Worm (Caenorhabditis elegans) whole organism, young adult: ENCODE measurements around the gene Y6E2A.5.
"Not testable (repeated sequence)": the region's sequence is repeated elsewhere in the genome, so short reads cannot be mapped to it uniquely, and the experiment has no call there.

ENCODE experiments used
- B0019.2 ChIP-seq: fragments of 200-800 bp; sonication (Bioruptor generic); conservative IDR thresholded peaks from 2 replicates; pipeline ENCODE4 v1.3.6; 2022; ENCODE audit warnings: missing genetic modification reagents, missing genetic modification characterization, missing compliant biosample characterization
- B0261.1 ChIP-seq: sonication (generic microtip); optimal IDR thresholded peaks from 2 replicates; lab custom pipeline; 2016; ENCODE audit warnings: mild to moderate bottlenecking, missing genetic modification characterization, moderate library complexity, missing compliant biosample characterization
- B0336.3 ChIP-seq: fragments of 200-800 bp; sonication (Bioruptor generic); IDR thresholded peaks from 2 replicates; pipeline ENCODE4 v1.3.6; 2022; ENCODE audit warnings: missing genetic modification characterization, missing compliant biosample characterization
- C17E4.6 ChIP-seq: fragments of 200-800 bp; sonication (Bioruptor generic); IDR thresholded peaks from 2 replicates; pipeline ENCODE4 v1.3.6; 2022; ENCODE audit warnings: missing genetic modification reagents, missing genetic modification characterization, missing compliant biosample characterization
- D2030.7 ChIP-seq: fragments of 200-800 bp; sonication (Bioruptor generic); IDR thresholded peaks from 2 replicates; pipeline ENCODE4 v1.3.6; 2022; ENCODE audit warnings: missing genetic modification reagents, missing genetic modification characterization, missing compliant biosample characterization
- F33H1.4 ChIP-seq: fragments of 200-800 bp; sonication (Bioruptor generic); IDR thresholded peaks from 2 replicates; pipeline ENCODE4 v1.3.6; 2022; ENCODE audit warnings: missing genetic modification reagents, missing genetic modification characterization, missing compliant biosample characterization
- F37B4.10 ChIP-seq: fragments of 200-800 bp; sonication (Bioruptor generic); IDR thresholded peaks from 2 replicates; pipeline ENCODE4 v1.3.6; 2022; ENCODE audit warnings: missing genetic modification characterization, missing compliant biosample characterization
- F39B2.1 ChIP-seq: fragments of 200-800 bp; sonication (Bioruptor generic); IDR thresholded peaks from 2 replicates; pipeline ENCODE4 v1.3.6; 2022; ENCODE audit warnings: missing genetic modification reagents, missing genetic modification characterization, missing compliant biosample characterization
- Y53G8AR.9 ChIP-seq: fragments of 200-800 bp; sonication (Bioruptor generic); conservative IDR thresholded peaks from 2 replicates; pipeline ENCODE4 v1.3.6; 2022; ENCODE audit warnings: missing genetic modification reagents, missing genetic modification characterization, missing compliant biosample characterization
- akir-1 ChIP-seq: fragments of 200-800 bp; sonication (Bioruptor generic); optimal IDR thresholded peaks from 2 replicates; lab custom pipeline; 2018; ENCODE audit warnings: mild to moderate bottlenecking, missing genetic modification characterization, moderate library complexity, missing compliant biosample characterization
- aptf-3 ChIP-seq: fragments of 200-800 bp; sonication (Bioruptor generic); IDR thresholded peaks from 2 replicates; pipeline ENCODE4 v1.3.6; 2022; ENCODE audit warnings: missing genetic modification characterization, missing compliant biosample characterization
- attf-3 ChIP-seq: fragments of 200-800 bp; sonication (Bioruptor generic); conservative IDR thresholded peaks from 2 replicates; pipeline ENCODE4 v1.3.6; 2022; ENCODE audit warnings: missing genetic modification reagents, missing genetic modification characterization, missing compliant biosample characterization
- bed-1 ChIP-seq: fragments of 200-800 bp; sonication (Bioruptor generic); IDR thresholded peaks from 2 replicates; pipeline ENCODE4 v1.3.6; 2022; ENCODE audit warnings: missing genetic modification reagents, missing genetic modification characterization, missing compliant biosample characterization
- cebp-1 ChIP-seq, 2 experiments: fragments of 200-800 bp in 1 of 2; sonication (Bioruptor generic) in 1 of 2; sonication (generic microtip) in 1 of 2; IDR thresholded peaks in 1 of 2; optimal IDR thresholded peaks in 1 of 2; 2 replicates each; pipeline versions ENCODE4 v1.3.6 to Lab custom; 2017 to 2022; ENCODE audit warnings: missing compliant biosample characterization in 2 of 2, missing genetic modification characterization in 2 of 2, mild to moderate bottlenecking in 1 of 2, missing genetic modification reagents in 1 of 2, moderate library complexity in 1 of 2
- cebp-2 ChIP-seq: fragments of 200-800 bp; sonication (Bioruptor generic); IDR thresholded peaks from 2 replicates; pipeline ENCODE4 v1.3.6; 2022; ENCODE audit warnings: missing genetic modification characterization, missing compliant biosample characterization
- ceh-100 ChIP-seq: fragments of 200-800 bp; sonication (Bioruptor generic); IDR thresholded peaks from 2 replicates; pipeline ENCODE4 v1.3.6; 2022; ENCODE audit warnings: missing genetic modification reagents, missing genetic modification characterization, missing compliant biosample characterization
- ceh-40 ChIP-seq: fragments of 200-800 bp; sonication (Bioruptor generic); IDR thresholded peaks from 2 replicates; pipeline ENCODE4 v1.3.6; 2022; ENCODE audit warnings: missing genetic modification characterization, missing compliant biosample characterization
- ceh-58 ChIP-seq: fragments of 200-800 bp; sonication (Bioruptor generic); IDR thresholded peaks from 2 replicates; pipeline ENCODE4 v1.3.6; 2022; ENCODE audit warnings: missing genetic modification characterization, missing compliant biosample characterization
- ceh-91 ChIP-seq: fragments of 200-800 bp; sonication (Bioruptor generic); IDR thresholded peaks from 2 replicates; pipeline ENCODE4 v1.3.6; 2022; ENCODE audit warnings: missing genetic modification reagents, missing genetic modification characterization, missing compliant biosample characterization
- die-1 ChIP-seq: sonication (generic microtip); optimal IDR thresholded peaks from 2 replicates; lab custom pipeline; 2016; ENCODE audit warnings: missing genotype, mild to moderate bottlenecking, missing genetic modification characterization, missing compliant biosample characterization
- dox-1 ChIP-seq: fragments of 200-800 bp; sonication (Bioruptor generic); IDR thresholded peaks from 2 replicates; pipeline ENCODE4 v1.3.6; 2022; ENCODE audit warnings: missing genetic modification reagents, missing genetic modification characterization, missing compliant biosample characterization
- efl-1 ChIP-seq: fragments of 150-350 bp; optimal IDR thresholded peaks from 2 replicates; lab custom pipeline; 2014; ENCODE audit warnings: missing biosample characterization, missing genetic modification reagents, missing genetic modification characterization
- egl-18 ChIP-seq: fragments of 200-800 bp; sonication (Bioruptor generic); IDR thresholded peaks from 2 replicates; pipeline ENCODE4 v1.3.6; 2022; ENCODE audit warnings: missing genetic modification reagents, missing genetic modification characterization, missing compliant biosample characterization
- egl-44 ChIP-seq: fragments of 200-800 bp; sonication (Bioruptor generic); IDR thresholded peaks from 2 replicates; pipeline ENCODE4 v1.3.6; 2022; ENCODE audit warnings: missing genetic modification reagents, missing genetic modification characterization, missing compliant biosample characterization
- egrh-3 ChIP-seq: fragments of 200-800 bp; sonication (Bioruptor generic); IDR thresholded peaks from 2 replicates; pipeline ENCODE4 v1.3.6; 2022; ENCODE audit warnings: missing genetic modification reagents, missing genetic modification characterization, missing compliant biosample characterization
- hmg-1.2 ChIP-seq: fragments of 200-800 bp; sonication (Bioruptor generic); IDR thresholded peaks from 2 replicates; pipeline ENCODE4 v1.3.6; 2022; ENCODE audit warnings: missing genetic modification reagents, missing genetic modification characterization, missing compliant biosample characterization
- hrde-1 ChIP-seq: sonication (generic microtip); optimal IDR thresholded peaks from 2 replicates; lab custom pipeline; 2016; ENCODE audit warnings: missing genetic modification characterization, mild to moderate bottlenecking, missing compliant biosample characterization, moderate library complexity, missing genotype, missing genetic modification reagents, borderline replicate concordance
- hsf-1 ChIP-seq: fragments of 200-800 bp; sonication (Bioruptor generic); IDR thresholded peaks from 2 replicates; pipeline ENCODE4 v1.3.6; 2022; ENCODE audit warnings: missing genetic modification reagents, missing genetic modification characterization, missing compliant biosample characterization
- lin-26 ChIP-seq: fragments of 200-800 bp; sonication (Bioruptor generic); IDR thresholded peaks from 2 replicates; pipeline ENCODE4 v1.3.6; 2022; ENCODE audit warnings: missing genetic modification reagents, missing genetic modification characterization, missing compliant biosample characterization
- lin-35 ChIP-seq, 3 experiments: fragments of 150-350 bp in 2 of 3; sonication (generic microtip) in 1 of 3; optimal IDR thresholded peaks; 2 replicates each; lab custom pipeline; 2014 to 2018; ENCODE audit warnings: missing biosample characterization in 3 of 3, missing genetic modification characterization in 3 of 3, missing genetic modification reagents in 3 of 3
- lin-54 ChIP-seq: fragments of 200-800 bp; sonication (Bioruptor generic); optimal IDR thresholded peaks from 2 replicates; lab custom pipeline; 2018; ENCODE audit warnings: mild to moderate bottlenecking, missing genetic modification characterization, missing compliant biosample characterization
- mcd-1 ChIP-seq: fragments of 200-800 bp; sonication (Bioruptor generic); IDR thresholded peaks from 2 replicates; pipeline ENCODE4 v1.3.6; 2022; ENCODE audit warnings: missing genetic modification reagents, missing genetic modification characterization, missing compliant biosample characterization
- nfyb-1 ChIP-seq: fragments of 200-800 bp; sonication (Bioruptor generic); IDR thresholded peaks from 2 replicates; pipeline ENCODE4 v1.3.6; 2022; ENCODE audit warnings: missing genetic modification reagents, missing genetic modification characterization, missing compliant biosample characterization
- nhr-120 ChIP-seq: fragments of 200-800 bp; sonication (Bioruptor generic); IDR thresholded peaks from 2 replicates; pipeline ENCODE4 v1.3.6; 2022; ENCODE audit warnings: missing genetic modification characterization, missing compliant biosample characterization
- nhr-80 ChIP-seq: sonication (generic microtip); optimal IDR thresholded peaks from 2 replicates; lab custom pipeline; 2016; ENCODE audit warnings: missing genetic modification characterization, missing compliant biosample characterization
- nhr-90 ChIP-seq: sonication (generic microtip); optimal IDR thresholded peaks from 2 replicates; lab custom pipeline; 2016; ENCODE audit warnings: missing genotype, mild to moderate bottlenecking, missing genetic modification characterization, missing compliant biosample characterization
- pbrm-1 ChIP-seq: fragments of 200-800 bp; sonication (Bioruptor generic); IDR thresholded peaks from 2 replicates; pipeline ENCODE4 v1.3.6; 2022; ENCODE audit warnings: missing genetic modification reagents, missing genetic modification characterization, missing compliant biosample characterization
- rcor-1 ChIP-seq: fragments of 200-800 bp; sonication (Bioruptor generic); IDR thresholded peaks from 2 replicates; pipeline ENCODE4 v1.3.6; 2022; ENCODE audit warnings: missing genetic modification reagents, missing genetic modification characterization, missing compliant biosample characterization
- sdz-38 ChIP-seq: sonication (generic microtip); optimal IDR thresholded peaks from 2 replicates; lab custom pipeline; 2016; ENCODE audit warnings: missing genotype, missing genetic modification characterization, missing compliant biosample characterization
- somi-1 ChIP-seq: fragments of 200-800 bp; sonication (Bioruptor generic); optimal IDR thresholded peaks from 2 replicates; lab custom pipeline; 2018; ENCODE audit warnings: mild to moderate bottlenecking, missing genetic modification characterization, missing compliant biosample characterization
- tbp1 ChIP-seq: fragments of 200-800 bp; sonication (Bioruptor generic); optimal IDR thresholded peaks from 2 replicates; lab custom pipeline; 2018; ENCODE audit warnings: mild to moderate bottlenecking, missing genetic modification characterization, missing compliant biosample characterization
- tlf-1 ChIP-seq: fragments of 200-800 bp; sonication (Bioruptor generic); optimal IDR thresholded peaks from 2 replicates; lab custom pipeline; 2018; ENCODE audit warnings: mild to moderate bottlenecking, missing genetic modification characterization, missing compliant biosample characterization
- unc-62 ChIP-seq: fragments of 150-350 bp; optimal IDR thresholded peaks from 2 replicates; lab custom pipeline; 2014; ENCODE audit warnings: missing biosample characterization, missing genetic modification reagents, missing genetic modification characterization
- ztf-18 ChIP-seq: sonication (generic microtip); optimal IDR thresholded peaks from 2 replicates; lab custom pipeline; 2016; ENCODE audit warnings: missing genotype, mild to moderate bottlenecking, missing genetic modification characterization, missing compliant biosample characterization
- ztf-25 ChIP-seq: fragments of 200-800 bp; sonication (Bioruptor generic); IDR thresholded peaks from 2 replicates; pipeline ENCODE4 v1.3.6; 2022; ENCODE audit warnings: missing genetic modification reagents, missing genetic modification characterization, missing compliant biosample characterization
- ztf-28 ChIP-seq: fragments of 200-800 bp; sonication (Bioruptor generic); IDR thresholded peaks from 2 replicates; pipeline ENCODE4 v1.3.6; 2022; ENCODE audit warnings: missing genetic modification reagents, missing genetic modification characterization, missing compliant biosample characterization

The Y6E2A.5 gene

ce11 chrV:15718562-15718961, at the start of gene Y6E2A.5:
Gene Y6E2A.5, minus strand, starts transcription at chrV:15718662.
- no peak for TF ChIP-seq dox-1 (GFP tag; lab: Robert Waterston, UW)
- no peak for TF ChIP-seq egl-18 (GFP tag; lab: Robert Waterston, UW)
- no peak for TF ChIP-seq somi-1 (GFP tag; lab: Kevin White, UChicago)
- TF ChIP-seq aptf-3 (GFP tag; lab: Robert Waterston, UW): no peak
- TF ChIP-seq rcor-1 (GFP tag; lab: Robert Waterston, UW): no peak
- no peak for TF ChIP-seq nhr-90
- TF ChIP-seq akir-1 (GFP tag; lab: Kevin White, UChicago): no peak
- TF ChIP-seq unc-62 (GFP tag; lab: Kevin White, UChicago): no peak
- no peak for TF ChIP-seq nhr-80 (tag; lab: Kevin White, UChicago)
- TF ChIP-seq ceh-58 (GFP tag; lab: Robert Waterston, UW): no peak
- TF ChIP-seq lin-35 (GFP tag; optimal IDR thresholded peaks at IDR 0.05; lab: Kevin White, UChicago): no peak
- TF ChIP-seq sdz-38 (tag; lab: Kevin White, UChicago): no peak
- no peak for TF ChIP-seq B0336.3 (GFP tag; lab: Robert Waterston, UW)
- no peak for TF ChIP-seq efl-1 (GFP tag; lab: Kevin White, UChicago)
- TF ChIP-seq tlf-1 (GFP tag; lab: Kevin White, UChicago): no peak
- TF ChIP-seq, all 124 proteins: peak for 0

- 0 out of 2 replicates have a peak, but pooled peaks have one; percentile 19 for TF ChIP-seq ceh-91 (GFP tag; lab: Robert Waterston, UW)
- peak; percentile 69 for TF ChIP-seq hsf-1 (GFP tag; lab: Robert Waterston, UW)
- peak; percentile 74 for TF ChIP-seq ceh-100 (GFP tag; lab: Robert Waterston, UW)
- 0 out of 2 replicates have a peak, but pooled peaks have one; percentile 35 for TF ChIP-seq attf-3 (GFP tag; lab: Robert Waterston, UW)
- peak; percentile 94; the same call in 1 of the 2 replicates for TF ChIP-seq cebp-2 (GFP tag; lab: Robert Waterston, UW)
- TF ChIP-seq C17E4.6: peak; percentile 84
- peak; percentile 86; the same call in 1 of the 2 replicates for TF ChIP-seq nhr-120 (GFP tag; lab: Robert Waterston, UW)
- TF ChIP-seq lin-26 (GFP tag; lab: Robert Waterston, UW): peak; percentile 99
- peak; percentile 79 for TF ChIP-seq mcd-1 (GFP tag; lab: Robert Waterston, UW)
- TF ChIP-seq nfyb-1: peak; percentile 87
- peak; percentile 74 for TF ChIP-seq F39B2.1 (GFP tag; lab: Robert Waterston, UW)
- TF ChIP-seq F37B4.10 (GFP tag; lab: Robert Waterston, UW): peak; percentile 89; the same call in 1 of the 2 replicates
- peak; percentile 72; the same call in 1 of the 2 replicates for TF ChIP-seq ztf-25 (GFP tag; lab: Robert Waterston, UW)
- TF ChIP-seq B0261.1 (tag; lab: Kevin White, UChicago): peak; percentile 60
- peak; percentile 59 for TF ChIP-seq cebp-1 (GFP tag; IDR thresholded peaks at IDR 0.05; lab: Robert Waterston, UW)
- TF ChIP-seq cebp-1 (tag; optimal IDR thresholded peaks at IDR 0.05; lab: Kevin White, UChicago): not testable (repeated sequence)
- peak; percentile 80 for TF ChIP-seq ztf-18
- TF ChIP-seq Y53G8AR.9: peak; percentile 84
- peak; percentile 95; the same call in 1 of the 2 replicates for TF ChIP-seq aptf-3 (GFP tag; lab: Robert Waterston, UW)
- peak; percentile 84; the same call in 1 of the 2 replicates for TF ChIP-seq bed-1 (GFP tag; lab: Robert Waterston, UW)
- TF ChIP-seq tbp1 (GFP tag; lab: Kevin White, UChicago): peak; percentile 82
- peak; percentile 95 for TF ChIP-seq egl-44 (GFP tag; lab: Robert Waterston, UW)
- peak; percentile 89 for TF ChIP-seq D2030.7 (GFP tag; lab: Robert Waterston, UW)
- peak; percentile 65 for TF ChIP-seq hmg-1.2 (GFP tag; lab: Robert Waterston, UW)
- TF ChIP-seq ceh-40 (GFP tag; lab: Robert Waterston, UW): 0 out of 2 replicates have a peak, but pooled peaks have one; percentile 40
- TF ChIP-seq pbrm-1 (GFP tag; lab: Robert Waterston, UW): peak; percentile 76
- TF ChIP-seq nhr-90: peak; percentile 19
- TF ChIP-seq die-1 (tag; lab: Kevin White, UChicago): peak; percentile 28
- peak; percentile 77; the same call in 1 of the 2 replicates for TF ChIP-seq ztf-28
- TF ChIP-seq B0019.2: peak; percentile 53
- TF ChIP-seq F33H1.4 (GFP tag; lab: Robert Waterston, UW): peak; percentile 27; the same call in 1 of the 2 replicates
- peak; percentile 80 for TF ChIP-seq rcor-1 (GFP tag; lab: Robert Waterston, UW)
- TF ChIP-seq lin-54 (GFP tag; lab: Kevin White, UChicago): peak; percentile 52
- peak; percentile 41; the same call in 1 of the 2 replicates for TF ChIP-seq egrh-3 (GFP tag; lab: Robert Waterston, UW)
- TF ChIP-seq hrde-1 (tag; lab: Kevin White, UChicago): peak; percentile 17
Observed at ce11 chrV:15767385-15767784, 48.9 kb upstream of the Y6E2A.5 start.
